Fruit fly (Drosophila melanogaster) Kc167 (cell line): ENCODE results near the gene ergic53.

Source experiments
- Sin3A ChIP-seq: fragments of >200 bp; optimal IDR thresholded peaks from 2 replicates; lab custom pipeline; 2018; ENCODE audit warnings: missing external identifiers
- h ChIP-seq: fragments of >200 bp; optimal IDR thresholded peaks from 3 replicates; lab custom pipeline; 2018; ENCODE audit warnings: missing external identifiers
- insv ChIP-seq: fragments of >200 bp; optimal IDR thresholded peaks from 3 replicates; lab custom pipeline; 2018; ENCODE audit warnings: missing external identifiers
- psq ChIP-seq: fragments of >200 bp; optimal IDR thresholded peaks from 2 replicates; lab custom pipeline; 2017; ENCODE audit warnings: missing external identifiers

- no peak for TF ChIP-seq insv (lab: Kevin White, UChicago)
- no peak for TF ChIP-seq h
- TF ChIP-seq psq: no peak
- TF ChIP-seq Sin3A (lab: Kevin White, UChicago): no peak
These were observed 12.3 kb downstream of the ergic53 start for dm6 chr3L:8547104-8547523.
